Worm (Caenorhabditis elegans): ENCODE data around the gene dgk-1.

Gene dgk-1

ce11 chrX:952557-953083, 38.6 kb downstream of the dgk-1 start:
- TF ChIP-seq spr-3 (GFP tag; optimal IDR thresholded peaks at IDR 0.05) (no peak), ZK337.2 (GFP tag; IDR thresholded peaks at IDR 0.05) (no peak), egl-43 (GFP tag; IDR thresholded peaks at IDR 0.05) (no peak), nhr-111 (GFP tag; optimal IDR thresholded peaks at IDR 0.05) (no peak), arid-1 (GFP tag; conservative IDR thresholded peaks at IDR 0.05) (no peak), lsy-2 (tag; optimal IDR thresholded peaks at IDR 0.05) (peak in 1 of 2 experiments; percentile 26), pha-4 (GFP tag; IDR thresholded peaks at IDR 0.05) (no peak), pha-4 (tag; optimal IDR thresholded peaks at IDR 0.05) (no peak), rbr-2 (tag; optimal IDR thresholded peaks at IDR 0.05) (peak; percentile 29), hmg-1.1 (GFP tag; IDR thresholded peaks at IDR 0.05) (no peak), ceh-82 (tag; optimal IDR thresholded peaks at IDR 0.05) (no peak), unc-62 (GFP tag; optimal IDR thresholded peaks at IDR 0.05 in 1 of 2) (peak in 1 of 2 experiments; percentile 92), unc-62 (tag; optimal IDR thresholded peaks at IDR 0.05) (no peak)

ce11 chrX:950482-950881, 40.8 kb downstream of the dgk-1 start, which contains the start of gene arr-1:
Gene arr-1 (plus strand): TSS chrX:950782.
- no peak for TF ChIP-seq hlh-30 (tag; optimal IDR thresholded peaks at IDR 0.05; ENCODE audit: insufficient read depth)
- no peak for TF ChIP-seq unc-62 (GFP tag; optimal IDR thresholded peaks at IDR 0.05 in 1 of 2)
- no peak for TF ChIP-seq unc-62 (tag; optimal IDR thresholded peaks at IDR 0.05)
- TF ChIP-seq pqm-1 (tag; optimal IDR thresholded peaks at IDR 0.05): no peak
- TF ChIP-seq nhr-25 (tag; optimal IDR thresholded peaks at IDR 0.05; ENCODE audit: borderline replicate concordance, insufficient read depth): no peak
- no peak for TF ChIP-seq nhr-111 (GFP tag; optimal IDR thresholded peaks at IDR 0.05)
- no peak for TF ChIP-seq dve-1 (tag; optimal IDR thresholded peaks at IDR 0.05; ENCODE audit: insufficient read depth)
- TF ChIP-seq duxl-1 (tag; optimal IDR thresholded peaks at IDR 0.05; ENCODE audit: poor library complexity): no peak
- TF ChIP-seq nhr-41 (GFP tag; IDR thresholded peaks at IDR 0.05): no peak
- no peak for TF ChIP-seq egl-43 (GFP tag; IDR thresholded peaks at IDR 0.05)

- TF ChIP-seq lin-29 (GFP tag; IDR thresholded peaks at IDR 0.05): no peak
- TF ChIP-seq daf-19 (GFP tag; conservative IDR thresholded peaks at IDR 0.05): no peak
- peak; percentile 40 for TF ChIP-seq ceh-32 (tag; optimal IDR thresholded peaks at IDR 0.05; ENCODE audit: poor library complexity)
- no peak for TF ChIP-seq php-3 (GFP tag; IDR thresholded peaks at IDR 0.05)
- TF ChIP-seq mep-1 (tag; optimal IDR thresholded peaks at IDR 0.05): peak; percentile 96
- TF ChIP-seq tra-1 (GFP tag; IDR thresholded peaks at IDR 0.05): peak; percentile 75
- TF ChIP-seq ceh-62 (tag; optimal IDR thresholded peaks at IDR 0.05): no peak
- TF ChIP-seq lin-13 (GFP tag; optimal IDR thresholded peaks at IDR 0.05): peak; percentile 82
- TF ChIP-seq nhr-111 (GFP tag; optimal IDR thresholded peaks at IDR 0.05): no peak
- peak in 1 of 2 experiments; percentile 11 for TF ChIP-seq ZK546.5 (tag; optimal IDR thresholded peaks at IDR 0.05)
- TF ChIP-seq madf-5 (GFP tag; IDR thresholded peaks at IDR 0.05): 0 out of 4 replicates have a peak, but pooled peaks of 1 of the 2 experiments have one; percentile 9
- no peak for TF ChIP-seq skn-1 (tag; optimal IDR thresholded peaks at IDR 0.05)
- TF ChIP-seq nhr-76 (tag; optimal IDR thresholded peaks at IDR 0.05): no peak
- no peak for TF ChIP-seq daf-8 (GFP tag; IDR thresholded peaks at IDR 0.05)
- TF ChIP-seq jun-1 (tag; optimal IDR thresholded peaks at IDR 0.05): no peak
- TF ChIP-seq hlh-30 (tag; optimal IDR thresholded peaks at IDR 0.05; ENCODE audit: insufficient read depth): peak; percentile 80
- peak; percentile 73 for TF ChIP-seq duxl-1 (tag; optimal IDR thresholded peaks at IDR 0.05; ENCODE audit: poor library complexity)
- peak in 1 of 2 experiments; percentile 74 for TF ChIP-seq daf-16 (GFP tag; optimal IDR thresholded peaks at IDR 0.05)
- peak; percentile 39 for TF ChIP-seq daf-16 (tag; optimal IDR thresholded peaks at IDR 0.05)
- TF ChIP-seq cey-2 (tag; optimal IDR thresholded peaks at IDR 0.05; ENCODE audit: borderline replicate concordance, insufficient read depth): no peak
- TF ChIP-seq F49E8.2 (tag; optimal IDR thresholded peaks at IDR 0.05; ENCODE audit: borderline replicate concordance): no peak
- TF ChIP-seq egl-43 (GFP tag; IDR thresholded peaks at IDR 0.05): peak; percentile 97
- no peak for TF ChIP-seq F10B5.3 (tag; optimal IDR thresholded peaks at IDR 0.05)
- TF ChIP-seq spr-1 (tag; optimal IDR thresholded peaks at IDR 0.05): peak; percentile 70
- no peak for TF ChIP-seq spr-3 (GFP tag; optimal IDR thresholded peaks at IDR 0.05)
- peak; percentile 23 for TF ChIP-seq dpl-1 (GFP tag; optimal IDR thresholded peaks at IDR 0.05)
- no peak for TF ChIP-seq nhr-41 (GFP tag; IDR thresholded peaks at IDR 0.05)
- TF ChIP-seq mxl-2 (GFP tag; conservative IDR thresholded peaks at IDR 0.05): no peak
- TF ChIP-seq lin-15B (tag; optimal IDR thresholded peaks at IDR 0.05): no peak
- TF ChIP-seq Y48G9A.11 (GFP tag; IDR thresholded peaks at IDR 0.05): no peak
- peak; percentile 93 for TF ChIP-seq fkh-10 (GFP tag; optimal IDR thresholded peaks at IDR 0.05)
- TF ChIP-seq aha-1 (tag): peak; percentile 98
- no peak for TF ChIP-seq snpc-1.2 (GFP tag; IDR thresholded peaks at IDR 0.05)
Observed at ce11 chrX:949466-949865, 41.8 kb downstream of the dgk-1 start.

Data from whole organism, L4 larva.